Worm (Caenorhabditis elegans) whole organism, young adult: ENCODE results near the gene nhr-214.
A peak's percentile ranks its signal among the peaks of the same experiment; 100 is the strongest.

Experiments used
- B0336.3 ChIP-seq: fragments of 200-800 bp; sonication (Bioruptor generic); IDR thresholded peaks from 2 replicates; pipeline ENCODE4 v1.3.6; 2022; ENCODE audit warnings: missing genetic modification characterization, missing compliant biosample characterization
- F10E7.11 ChIP-seq: sonication (generic microtip); optimal IDR thresholded peaks from 2 replicates; lab custom pipeline; 2017; ENCODE audit warnings: mild to moderate bottlenecking, missing genetic modification characterization, moderate library complexity, missing compliant biosample characterization
- F22D6.2 ChIP-seq: sonication (generic microtip); optimal IDR thresholded peaks from 2 replicates; lab custom pipeline; 2016; ENCODE audit warnings: mild to moderate bottlenecking, missing genetic modification characterization, missing compliant biosample characterization
- F39B2.1 ChIP-seq: fragments of 200-800 bp; sonication (Bioruptor generic); IDR thresholded peaks from 2 replicates; pipeline ENCODE4 v1.3.6; 2022; ENCODE audit warnings: missing genetic modification reagents, missing genetic modification characterization, missing compliant biosample characterization
- F49E8.2 ChIP-seq: sonication (generic microtip); optimal IDR thresholded peaks from 3 replicates; lab custom pipeline; 2017; ENCODE audit warnings: missing genetic modification characterization, mild to moderate bottlenecking, missing compliant biosample characterization, antibody characterized with exemption, moderate library complexity; ENCODE audit not compliant: insufficient read depth
- T26A5.8 ChIP-seq: sonication (generic microtip); optimal IDR thresholded peaks from 2 replicates; lab custom pipeline; 2016; ENCODE audit warnings: missing genetic modification characterization, missing compliant biosample characterization
- ZK185.1 ChIP-seq: sonication (generic microtip); optimal IDR thresholded peaks from 2 replicates; lab custom pipeline; 2016; ENCODE audit warnings: mild to moderate bottlenecking, missing genetic modification characterization, missing compliant biosample characterization; ENCODE audit not compliant: poor library complexity, severe bottlenecking
- akir-1 ChIP-seq: fragments of 200-800 bp; sonication (Bioruptor generic); optimal IDR thresholded peaks from 2 replicates; lab custom pipeline; 2018; ENCODE audit warnings: mild to moderate bottlenecking, missing genetic modification characterization, moderate library complexity, missing compliant biosample characterization
- aptf-3 ChIP-seq: fragments of 200-800 bp; sonication (Bioruptor generic); IDR thresholded peaks from 2 replicates; pipeline ENCODE4 v1.3.6; 2022; ENCODE audit warnings: missing genetic modification characterization, missing compliant biosample characterization
- athp-1 ChIP-seq: sonication (generic microtip); optimal IDR thresholded peaks from 2 replicates; lab custom pipeline; 2017; ENCODE audit warnings: mild to moderate bottlenecking, missing genetic modification characterization, missing compliant biosample characterization
- attf-5 ChIP-seq: fragments of 200-800 bp; sonication (Bioruptor generic); optimal IDR thresholded peaks from 2 replicates; lab custom pipeline; 2018; ENCODE audit warnings: mild to moderate bottlenecking, missing genetic modification characterization, missing compliant biosample characterization
- bed-1 ChIP-seq: fragments of 200-800 bp; sonication (Bioruptor generic); IDR thresholded peaks from 2 replicates; pipeline ENCODE4 v1.3.6; 2022; ENCODE audit warnings: missing genetic modification reagents, missing genetic modification characterization, missing compliant biosample characterization
- bed-2 ChIP-seq: fragments of 200-800 bp; sonication (Bioruptor generic); IDR thresholded peaks from 2 replicates; pipeline ENCODE4 v1.3.6; 2022; ENCODE audit warnings: missing genetic modification reagents, missing genetic modification characterization, missing compliant biosample characterization
- ccch-3 ChIP-seq: fragments of 200-800 bp; sonication (Bioruptor generic); optimal IDR thresholded peaks from 2 replicates; lab custom pipeline; 2018; ENCODE audit warnings: mild to moderate bottlenecking, missing genetic modification characterization, missing compliant biosample characterization
- cebp-2 ChIP-seq: fragments of 200-800 bp; sonication (Bioruptor generic); IDR thresholded peaks from 2 replicates; pipeline ENCODE4 v1.3.6; 2022; ENCODE audit warnings: missing genetic modification characterization, missing compliant biosample characterization
- ceh-27 ChIP-seq: fragments of 200-800 bp; sonication (Bioruptor generic); optimal IDR thresholded peaks from 2 replicates; lab custom pipeline; 2018; ENCODE audit warnings: mild to moderate bottlenecking, missing genetic modification characterization, moderate library complexity, missing compliant biosample characterization
- chd-7 ChIP-seq: sonication (generic microtip); optimal IDR thresholded peaks from 2 replicates; lab custom pipeline; 2016; ENCODE audit warnings: mild to moderate bottlenecking, missing genetic modification characterization, moderate library complexity, missing compliant biosample characterization
- die-1 ChIP-seq: sonication (generic microtip); optimal IDR thresholded peaks from 2 replicates; lab custom pipeline; 2016; ENCODE audit warnings: missing genotype, mild to moderate bottlenecking, missing genetic modification characterization, missing compliant biosample characterization
- dox-1 ChIP-seq: fragments of 200-800 bp; sonication (Bioruptor generic); IDR thresholded peaks from 2 replicates; pipeline ENCODE4 v1.3.6; 2022; ENCODE audit warnings: missing genetic modification reagents, missing genetic modification characterization, missing compliant biosample characterization
- dpl-1 ChIP-seq: fragments of 150-350 bp; optimal IDR thresholded peaks from 2 replicates; lab custom pipeline; 2014; ENCODE audit warnings: missing biosample characterization, missing genetic modification reagents, missing genetic modification characterization
- efl-1 ChIP-seq: fragments of 150-350 bp; optimal IDR thresholded peaks from 2 replicates; lab custom pipeline; 2014; ENCODE audit warnings: missing biosample characterization, missing genetic modification reagents, missing genetic modification characterization
- him-1 ChIP-seq: sonication (generic microtip); optimal IDR thresholded peaks from 2 replicates; lab custom pipeline; 2016; ENCODE audit warnings: missing genotype, missing genetic modification reagents, missing genetic modification characterization, missing compliant biosample characterization
- hrde-1 ChIP-seq: sonication (generic microtip); optimal IDR thresholded peaks from 2 replicates; lab custom pipeline; 2016; ENCODE audit warnings: missing genetic modification characterization, mild to moderate bottlenecking, missing compliant biosample characterization, moderate library complexity, missing genotype, missing genetic modification reagents, borderline replicate concordance
- let-607 ChIP-seq, 2 experiments: fragments of 200-800 bp in 1 of 2; sonication (Bioruptor generic) in 1 of 2; sonication (generic microtip) in 1 of 2; optimal IDR thresholded peaks; 2 replicates each; lab custom pipeline; 2016 to 2018; ENCODE audit warnings: mild to moderate bottlenecking in 2 of 2, missing compliant biosample characterization in 2 of 2, missing genetic modification characterization in 2 of 2, moderate library complexity in 2 of 2, missing genotype in 1 of 2
- lin-26 ChIP-seq: fragments of 200-800 bp; sonication (Bioruptor generic); IDR thresholded peaks from 2 replicates; pipeline ENCODE4 v1.3.6; 2022; ENCODE audit warnings: missing genetic modification reagents, missing genetic modification characterization, missing compliant biosample characterization
- lin-40 ChIP-seq: sonication (generic microtip); optimal IDR thresholded peaks from 2 replicates; lab custom pipeline; 2016; ENCODE audit warnings: missing genetic modification characterization, mild to moderate bottlenecking, missing compliant biosample characterization, missing genotype, missing genetic modification reagents
- lin-54 ChIP-seq: fragments of 200-800 bp; sonication (Bioruptor generic); optimal IDR thresholded peaks from 2 replicates; lab custom pipeline; 2018; ENCODE audit warnings: mild to moderate bottlenecking, missing genetic modification characterization, missing compliant biosample characterization
- lsy-27 ChIP-seq: sonication (generic microtip); optimal IDR thresholded peaks from 2 replicates; lab custom pipeline; 2017; ENCODE audit warnings: missing genetic modification characterization, mild to moderate bottlenecking, missing compliant biosample characterization, antibody characterized with exemption, missing genotype, borderline replicate concordance; ENCODE audit not compliant: insufficient read depth
- madf-8 ChIP-seq: fragments of 200-800 bp; sonication (Bioruptor generic); conservative IDR thresholded peaks from 2 replicates; pipeline ENCODE4 v1.3.6; 2022; ENCODE audit warnings: missing genetic modification reagents, missing genetic modification characterization, missing compliant biosample characterization
- mel-28 ChIP-seq: sonication (generic microtip); optimal IDR thresholded peaks from 2 replicates; lab custom pipeline; 2016; ENCODE audit warnings: borderline replicate concordance, mild to moderate bottlenecking, missing genetic modification characterization, missing compliant biosample characterization
- mxl-1 ChIP-seq: sonication (generic microtip); optimal IDR thresholded peaks from 2 replicates; lab custom pipeline; 2016; ENCODE audit warnings: missing genetic modification characterization, missing compliant biosample characterization
- nfyb-1 ChIP-seq: fragments of 200-800 bp; sonication (Bioruptor generic); IDR thresholded peaks from 2 replicates; pipeline ENCODE4 v1.3.6; 2022; ENCODE audit warnings: missing genetic modification reagents, missing genetic modification characterization, missing compliant biosample characterization
- nhr-120 ChIP-seq: fragments of 200-800 bp; sonication (Bioruptor generic); IDR thresholded peaks from 2 replicates; pipeline ENCODE4 v1.3.6; 2022; ENCODE audit warnings: missing genetic modification characterization, missing compliant biosample characterization
- nhr-27 ChIP-seq: fragments of 200-800 bp; sonication (Bioruptor generic); optimal IDR thresholded peaks from 2 replicates; lab custom pipeline; 2018; ENCODE audit warnings: mild to moderate bottlenecking, missing genetic modification characterization, moderate library complexity, missing compliant biosample characterization
- nhr-80 ChIP-seq: sonication (generic microtip); optimal IDR thresholded peaks from 2 replicates; lab custom pipeline; 2016; ENCODE audit warnings: missing genetic modification characterization, missing compliant biosample characterization
- pbrm-1 ChIP-seq: fragments of 200-800 bp; sonication (Bioruptor generic); IDR thresholded peaks from 2 replicates; pipeline ENCODE4 v1.3.6; 2022; ENCODE audit warnings: missing genetic modification reagents, missing genetic modification characterization, missing compliant biosample characterization
- snpc-4 ChIP-seq, 5 experiments: fragments of 150-350 bp in 1 of 5; sonication (generic microtip) in 4 of 5; optimal IDR thresholded peaks; 2 replicates each; lab custom pipeline; 2014 to 2018; ENCODE audit warnings: missing genetic modification characterization in 5 of 5, missing biosample characterization in 3 of 5, antibody characterized with exemption in 2 of 5, mild to moderate bottlenecking in 2 of 5, missing compliant biosample characterization in 2 of 5, missing genotype in 2 of 5, moderate library complexity in 2 of 5, missing genetic modification reagents in 1 of 5
- somi-1 ChIP-seq: fragments of 200-800 bp; sonication (Bioruptor generic); optimal IDR thresholded peaks from 2 replicates; lab custom pipeline; 2018; ENCODE audit warnings: mild to moderate bottlenecking, missing genetic modification characterization, missing compliant biosample characterization
- sptf-2 ChIP-seq: fragments of 200-800 bp; sonication (Bioruptor generic); optimal IDR thresholded peaks from 2 replicates; lab custom pipeline; 2018; ENCODE audit warnings: mild to moderate bottlenecking, missing genetic modification characterization, missing compliant biosample characterization
- tbp1 ChIP-seq: fragments of 200-800 bp; sonication (Bioruptor generic); optimal IDR thresholded peaks from 2 replicates; lab custom pipeline; 2018; ENCODE audit warnings: mild to moderate bottlenecking, missing genetic modification characterization, missing compliant biosample characterization
- tlf-1 ChIP-seq: fragments of 200-800 bp; sonication (Bioruptor generic); optimal IDR thresholded peaks from 2 replicates; lab custom pipeline; 2018; ENCODE audit warnings: mild to moderate bottlenecking, missing genetic modification characterization, missing compliant biosample characterization
- unc-62 ChIP-seq: fragments of 150-350 bp; optimal IDR thresholded peaks from 2 replicates; lab custom pipeline; 2014; ENCODE audit warnings: missing biosample characterization, missing genetic modification reagents, missing genetic modification characterization
- zfh-2 ChIP-seq: fragments of 200-800 bp; sonication (Bioruptor generic); conservative IDR thresholded peaks from 2 replicates; pipeline ENCODE4 v1.3.6; 2022; ENCODE audit warnings: missing genetic modification reagents, missing genetic modification characterization, missing compliant biosample characterization
- zim-3 ChIP-seq: sonication (generic microtip); optimal IDR thresholded peaks from 2 replicates; lab custom pipeline; 2017; ENCODE audit warnings: mild to moderate bottlenecking, missing genetic modification characterization, moderate library complexity, missing compliant biosample characterization
- ztf-26 ChIP-seq: sonication (generic microtip); optimal IDR thresholded peaks from 2 replicates; lab custom pipeline; 2017; ENCODE audit warnings: missing genetic modification characterization, missing compliant biosample characterization
- ztf-28 ChIP-seq: fragments of 200-800 bp; sonication (Bioruptor generic); IDR thresholded peaks from 2 replicates; pipeline ENCODE4 v1.3.6; 2022; ENCODE audit warnings: missing genetic modification reagents, missing genetic modification characterization, missing compliant biosample characterization
- ztf-3 ChIP-seq: fragments of 200-800 bp; sonication (Bioruptor generic); optimal IDR thresholded peaks from 2 replicates; lab custom pipeline; 2018; ENCODE audit warnings: mild to moderate bottlenecking, missing genetic modification characterization, missing compliant biosample characterization

Gene nhr-214

DNA sequence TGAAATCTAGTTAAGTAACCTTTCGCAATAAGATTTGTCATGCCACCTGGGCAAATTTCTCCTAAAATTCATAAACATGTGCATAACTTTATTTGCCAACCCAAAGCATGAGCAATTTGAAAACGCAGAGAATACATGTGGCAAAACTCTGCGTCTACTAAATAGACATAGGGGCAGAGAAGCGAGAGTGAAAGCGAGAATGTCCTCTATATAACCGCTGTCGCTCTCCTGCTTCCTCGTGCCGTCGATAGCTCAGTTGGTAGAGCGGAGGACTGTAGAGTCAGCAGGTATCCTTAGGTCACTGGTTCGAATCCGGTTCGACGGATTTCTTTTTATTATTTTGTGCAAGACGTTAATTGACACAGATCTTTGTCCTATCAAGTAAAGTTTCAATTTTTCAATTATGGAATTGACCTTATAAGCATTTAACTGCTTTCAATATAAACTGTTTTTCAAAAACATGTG, 36.8 kb downstream of the nhr-214 start (continued):
- TF ChIP-seq somi-1 (peak; percentile 71), nhr-80 (tag; lab: Kevin White, UChicago) (peak; percentile 22), lin-54 (GFP tag; lab: Kevin White, UChicago) (peak; percentile 76), hrde-1 (tag; lab: Kevin White, UChicago) (peak; percentile 55), F10E7.11 (tag; lab: Kevin White, UChicago) (peak; percentile 39), ztf-26 (tag; lab: Kevin White, UChicago) (peak; percentile 77), him-1 (tag; lab: Kevin White, UChicago) (peak; percentile 96), mxl-1 (tag; lab: Kevin White, UChicago) (peak; percentile 90), F39B2.1 (GFP tag; lab: Robert Waterston, UW) (no peak), zfh-2 (GFP tag; lab: Robert Waterston, UW) (peak; percentile 73), sptf-2 (GFP tag; lab: Kevin White, UChicago) (peak; percentile 11), F22D6.2 (peak; percentile 40), cebp-2 (GFP tag; lab: Robert Waterston, UW) (peak; percentile 90; the same call in 1 of the 2 replicates), dpl-1 (GFP tag; lab: Kevin White, UChicago) (no peak), T26A5.8 (tag; lab: Kevin White, UChicago) (peak; percentile 88), athp-1 (peak; percentile 83), bed-2 (GFP tag; lab: Robert Waterston, UW) (0 out of 2 replicates have a peak, but pooled peaks have one; percentile 53), nhr-27 (tag; lab: Kevin White, UChicago) (peak; percentile 70), bed-1 (GFP tag; lab: Robert Waterston, UW) (peak; percentile 79), akir-1 (GFP tag; lab: Kevin White, UChicago) (peak; percentile 39), lin-40 (tag; lab: Kevin White, UChicago) (peak; percentile 85), nfyb-1 (GFP tag; lab: Robert Waterston, UW) (peak; percentile 94), madf-8 (GFP tag; lab: Robert Waterston, UW) (no peak; the same call in 1 of the 2 replicates), chd-7 (tag; lab: Kevin White, UChicago) (peak; percentile 91), nhr-120 (GFP tag; lab: Robert Waterston, UW) (peak; percentile 89; the same call in 1 of the 2 replicates), die-1 (tag; lab: Kevin White, UChicago) (peak; percentile 95), zim-3 (peak; percentile 90), tbp1 (GFP tag; lab: Kevin White, UChicago) (peak; percentile 98), let-607 (tag; optimal IDR thresholded peaks at IDR 0.05; lab: Kevin White, UChicago) (peak; percentile 64 to 75), ztf-3 (GFP tag; lab: Kevin White, UChicago) (peak; percentile 69), efl-1 (GFP tag; lab: Kevin White, UChicago) (no peak), lin-26 (GFP tag; lab: Robert Waterston, UW) (peak; percentile 96), unc-62 (no peak), F49E8.2 (tag; lab: Kevin White, UChicago) (peak; percentile 54), attf-5 (peak; percentile 84), ZK185.1 (tag; lab: Kevin White, UChicago) (peak; percentile 75), snpc-4 (GFP tag; optimal IDR thresholded peaks at IDR 0.05; lab: Kevin White, UChicago) (peak; percentile 79), snpc-4 (tag; optimal IDR thresholded peaks at IDR 0.05; lab: Kevin White, UChicago) (peak in 3 of 4 experiments; percentile 45 to 76 (median 62)), ccch-3 (GFP tag; lab: Kevin White, UChicago) (peak; percentile 34), lsy-27 (tag; lab: Kevin White, UChicago) (no peak), dox-1 (GFP tag; lab: Robert Waterston, UW) (peak; percentile 94), pbrm-1 (GFP tag; lab: Robert Waterston, UW) (peak; percentile 86), ztf-28 (GFP tag; lab: Robert Waterston, UW) (peak; percentile 85), ceh-27 (peak; percentile 86), B0336.3 (peak; percentile 65), aptf-3 (GFP tag; lab: Robert Waterston, UW) (peak; percentile 98), tlf-1 (GFP tag; lab: Kevin White, UChicago) (peak; percentile 52), mel-28 (tag; lab: Kevin White, UChicago) (peak; percentile 51)
